Fruit fly (Drosophila melanogaster): ENCODE measurements around the gene CG1172.

CG1172 gene

DNA sequence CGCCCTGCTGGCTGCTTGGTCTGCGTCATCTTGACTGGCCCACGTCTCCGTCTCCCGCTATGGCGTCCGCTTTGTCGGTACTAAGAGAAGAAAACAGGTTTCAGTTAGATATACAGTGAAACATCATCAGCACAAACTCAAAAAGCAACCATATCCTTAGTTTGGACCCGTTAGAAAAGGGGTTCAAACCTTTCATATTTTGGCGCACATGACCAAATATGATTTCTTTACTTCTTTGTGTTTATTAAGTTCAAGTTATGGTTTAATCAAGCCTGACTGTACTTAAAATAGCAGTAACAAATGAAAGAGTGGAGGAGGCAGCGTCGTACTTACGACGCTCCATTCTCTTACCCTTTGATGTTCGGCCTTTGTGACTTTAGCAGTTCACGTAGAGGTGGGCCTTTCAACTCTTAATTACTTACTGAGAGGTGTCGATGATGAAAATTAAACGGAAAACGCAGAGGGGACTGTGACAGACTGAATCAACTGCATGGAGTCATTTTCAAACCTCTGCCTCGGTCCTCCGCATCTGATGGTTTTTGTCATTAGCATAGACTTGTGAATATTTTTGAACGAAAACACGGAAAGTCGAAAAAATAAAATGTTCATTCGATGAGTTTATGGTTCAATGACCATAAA lies 31.9 kb upstream of the CG1172 start:
- TF ChIP-seq CG33017 (tag; optimal IDR thresholded peaks at IDR 0.05) (peak; percentile 11), CG11617 (GFP tag; optimal IDR thresholded peaks at IDR 0.05) (no peak), CG14711 (tag; optimal IDR thresholded peaks at IDR 0.05) (peak; percentile 18)

DNA sequence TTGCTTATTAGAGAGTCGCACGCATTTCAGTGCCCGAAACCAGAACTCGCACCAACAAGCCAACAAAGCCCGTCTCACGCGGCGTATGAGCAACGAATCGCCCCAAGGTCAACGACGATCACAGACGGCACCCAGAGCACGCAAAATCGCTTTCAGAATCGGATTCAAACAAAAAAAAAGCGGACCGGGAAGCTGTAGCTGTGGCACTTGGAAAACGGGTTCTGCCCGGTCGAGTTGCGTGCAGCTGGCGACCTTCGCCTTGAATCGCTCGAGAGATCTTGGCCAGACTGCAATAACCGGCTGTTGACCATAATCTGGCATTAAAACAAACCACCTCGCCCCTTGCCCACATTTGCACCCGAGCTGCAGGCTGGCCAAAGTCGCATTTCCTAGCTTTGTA lies 30.3 kb upstream of the CG1172 start:
- TF ChIP-seq kay (GFP tag; ENCODE audit: borderline replicate concordance) (no peak), CG7045 (GFP tag; optimal IDR thresholded peaks at IDR 0.05) (no peak), Crg-1 (GFP tag; optimal IDR thresholded peaks at IDR 0.05) (no peak), CG11617 (GFP tag; optimal IDR thresholded peaks at IDR 0.05) (no peak), CG33017 (tag; optimal IDR thresholded peaks at IDR 0.05) (no peak)

DNA sequence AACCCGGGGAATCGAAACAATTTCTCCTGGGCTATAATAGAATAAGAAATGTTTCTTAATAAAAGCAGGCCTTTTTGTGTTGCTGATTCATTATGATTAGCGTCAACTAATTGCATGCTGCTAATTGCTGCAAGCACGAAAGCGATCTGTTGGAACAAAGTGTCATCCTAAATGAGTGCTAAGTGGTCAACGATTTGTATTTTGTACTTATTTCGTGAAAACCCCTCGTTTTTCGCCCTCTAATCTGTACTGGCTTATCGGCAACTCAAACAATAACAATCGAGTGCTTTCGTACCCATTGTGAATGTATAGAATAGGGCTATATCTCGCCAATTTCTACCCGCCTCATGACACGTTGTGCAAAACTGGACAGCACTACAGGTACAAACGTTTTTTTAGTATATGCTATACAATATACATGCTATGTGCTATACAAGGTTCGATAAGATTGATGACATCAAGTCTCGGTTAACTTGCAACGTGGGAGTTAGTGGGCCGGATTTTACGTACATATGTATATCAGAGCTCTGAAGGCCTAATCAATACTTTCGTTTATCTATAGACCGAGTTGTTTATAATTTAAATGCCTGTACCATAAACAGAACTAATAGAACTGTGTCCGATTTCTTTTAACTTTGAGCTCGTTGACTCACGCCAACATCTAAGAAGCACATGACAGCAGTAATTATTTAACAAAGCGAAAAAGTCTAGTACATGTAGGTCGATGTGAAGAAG lies 29.0 kb upstream of the CG1172 start:
- TF ChIP-seq Clk (GFP tag; optimal IDR thresholded peaks at IDR 0.05) (no peak), cic (GFP tag; optimal IDR thresholded peaks at IDR 0.05) (peak; percentile 79), CG12768 (GFP tag; optimal IDR thresholded peaks at IDR 0.05) (no peak), Hr96 (GFP tag; optimal IDR thresholded peaks at IDR 0.05) (no peak), CG14711 (tag; optimal IDR thresholded peaks at IDR 0.05) (no peak), kay (GFP tag; ENCODE audit: borderline replicate concordance) (peak; percentile 96), CG7101 (tag; optimal IDR thresholded peaks at IDR 0.05) (peak; percentile 3), CG33017 (tag; optimal IDR thresholded peaks at IDR 0.05) (peak; percentile 6), tj (GFP tag; optimal IDR thresholded peaks at IDR 0.05) (no peak), Mnt (GFP tag; optimal IDR thresholded peaks at IDR 0.05) (peak; percentile 60), bab1 (GFP tag; optimal IDR thresholded peaks at IDR 0.05) (no peak)

DNA sequence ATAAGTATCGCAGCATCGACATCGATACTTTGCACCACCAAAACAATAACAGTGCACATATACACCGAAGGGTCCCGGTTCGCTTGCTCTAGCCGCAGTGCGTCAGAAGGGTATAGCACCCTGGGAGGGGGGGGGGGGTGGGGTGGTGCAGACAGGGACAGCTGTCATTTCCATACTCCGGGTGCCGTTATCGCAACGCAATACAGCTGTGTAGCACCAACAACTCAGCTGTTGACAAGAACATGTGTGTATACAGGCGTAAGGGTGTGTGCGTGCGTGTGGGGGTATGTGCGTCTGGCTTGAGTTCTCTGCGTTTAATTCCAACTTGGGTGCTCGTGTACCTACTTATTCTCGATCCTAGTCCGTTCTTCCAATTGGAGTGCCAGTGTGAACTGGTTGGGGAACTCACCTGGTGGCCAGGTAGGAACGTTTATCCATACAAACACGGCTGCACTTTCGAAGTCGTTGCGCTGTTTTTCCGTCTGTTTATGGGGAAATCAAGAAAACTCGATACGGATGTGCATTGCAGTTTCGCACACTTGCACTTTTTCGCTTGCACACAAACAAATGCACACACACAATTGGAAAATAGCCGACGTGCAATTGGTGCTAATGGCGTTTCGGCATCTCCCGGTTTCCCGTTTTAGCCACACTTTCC lies 26.1 kb upstream of the CG1172 start:
- peak; percentile 59 for TF ChIP-seq pad (GFP tag; optimal IDR thresholded peaks at IDR 0.05)
- peak; percentile 21 for TF ChIP-seq CG7045 (GFP tag; optimal IDR thresholded peaks at IDR 0.05)
- TF ChIP-seq ovo (GFP tag; optimal IDR thresholded peaks at IDR 0.05): peak; percentile 90
- TF ChIP-seq tj (GFP tag; optimal IDR thresholded peaks at IDR 0.05): peak; percentile 90
- no peak for TF ChIP-seq toe (GFP tag; optimal IDR thresholded peaks at IDR 0.05)
- TF ChIP-seq CG12768 (GFP tag; optimal IDR thresholded peaks at IDR 0.05): peak; percentile 48
- TF ChIP-seq Mnt (GFP tag; optimal IDR thresholded peaks at IDR 0.05): no peak
- TF ChIP-seq CG1620 (GFP tag; optimal IDR thresholded peaks at IDR 0.05): no peak
- no peak for TF ChIP-seq cnc (optimal IDR thresholded peaks at IDR 0.05)
- TF ChIP-seq CG33017 (tag; optimal IDR thresholded peaks at IDR 0.05): peak; percentile 48
- peak; percentile 39 for TF ChIP-seq CG11617 (GFP tag; optimal IDR thresholded peaks at IDR 0.05)
- peak; percentile 87 for TF ChIP-seq cic (GFP tag; optimal IDR thresholded peaks at IDR 0.05)
- no peak for TF ChIP-seq bab1 (GFP tag; optimal IDR thresholded peaks at IDR 0.05)

DNA sequence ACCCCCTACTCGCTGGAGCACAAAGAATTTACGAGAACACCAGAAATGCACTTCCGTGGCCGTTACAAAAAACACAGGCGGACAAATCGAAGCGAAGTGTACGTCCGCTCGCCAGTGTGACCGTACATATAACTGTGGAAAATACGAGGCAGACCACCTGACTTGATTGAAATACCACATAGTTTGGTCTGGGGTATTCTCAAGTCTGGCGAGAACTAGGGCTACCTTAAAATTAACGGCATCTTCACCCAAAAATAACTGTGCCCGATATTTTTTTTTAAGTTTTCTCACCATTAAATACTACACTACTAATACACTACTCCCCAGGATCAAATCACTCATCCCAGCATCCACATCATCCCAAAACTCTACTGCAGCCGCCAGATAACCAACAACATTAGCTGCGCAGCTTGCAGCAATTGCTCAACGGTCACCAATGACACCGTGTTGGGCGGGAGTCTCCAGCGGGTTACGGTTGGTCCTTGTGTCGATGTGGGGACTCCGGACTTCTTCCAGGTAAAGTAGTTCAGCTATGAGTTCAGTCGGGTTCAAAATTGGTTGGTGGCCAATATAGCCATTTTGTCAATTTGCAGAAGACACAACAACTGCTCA lies 25.4 kb upstream of the CG1172 start, which contains the start of gene Cerk:
Gene Cerk, minus strand, starts transcription at position 137 of the 612 bp plus-strand sequence.
- TF ChIP-seq bab1 (GFP tag; optimal IDR thresholded peaks at IDR 0.05): peak; percentile 63
- peak; percentile 46 for TF ChIP-seq toe (GFP tag; optimal IDR thresholded peaks at IDR 0.05)
- TF ChIP-seq CG7101 (tag; optimal IDR thresholded peaks at IDR 0.05): peak; percentile 53
- TF ChIP-seq Clk (GFP tag; optimal IDR thresholded peaks at IDR 0.05): peak; percentile 18
- TF ChIP-seq CG1620 (GFP tag; optimal IDR thresholded peaks at IDR 0.05): peak; percentile 39
- TF ChIP-seq Mnt (GFP tag; optimal IDR thresholded peaks at IDR 0.05): peak; percentile 47
- peak; percentile 42 for TF ChIP-seq Hr96 (GFP tag; optimal IDR thresholded peaks at IDR 0.05)
- TF ChIP-seq Crg-1 (GFP tag; optimal IDR thresholded peaks at IDR 0.05): peak; percentile 50
- no peak for TF ChIP-seq cnc (optimal IDR thresholded peaks at IDR 0.05)
- peak; percentile 86 for TF ChIP-seq ovo (GFP tag; optimal IDR thresholded peaks at IDR 0.05)
- no peak for TF ChIP-seq CG33017 (tag; optimal IDR thresholded peaks at IDR 0.05)

DNA sequence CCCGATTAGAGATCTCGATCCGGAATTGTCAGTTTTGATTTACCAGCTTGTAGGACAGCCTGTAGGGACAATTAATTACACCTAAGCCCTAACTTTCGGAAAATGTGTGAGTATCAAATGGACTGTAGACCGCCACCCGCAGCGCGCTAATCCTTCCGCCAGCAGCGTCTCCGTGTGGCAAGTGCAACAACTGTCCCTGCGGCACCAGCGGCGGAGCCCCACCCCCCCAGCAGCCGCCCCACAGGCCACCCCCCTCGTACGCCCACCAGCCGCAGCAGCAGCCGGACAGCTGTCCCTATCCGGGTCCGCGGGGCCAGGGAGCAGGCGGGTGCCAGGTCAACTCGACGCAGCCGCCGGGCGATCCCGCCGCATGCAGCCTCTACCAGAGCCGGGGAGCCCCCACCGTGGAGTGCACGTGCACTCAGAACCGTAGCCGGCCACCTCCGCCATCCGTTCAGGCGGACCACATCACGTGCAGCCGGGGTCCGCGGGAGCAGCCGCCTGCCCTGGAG lies 24.2 kb upstream of the CG1172 start, which contains the start of the genes CG31542 and CG34277:
Gene CG31542, plus strand, starts transcription at position 51 of the 512 bp plus-strand sequence.
Gene CG34277, plus strand, starts transcription at position 51 of the 512 bp plus-strand sequence.
- TF ChIP-seq toe (GFP tag; optimal IDR thresholded peaks at IDR 0.05) (no peak), CG11617 (GFP tag; optimal IDR thresholded peaks at IDR 0.05) (no peak), cnc (optimal IDR thresholded peaks at IDR 0.05) (no peak), Crg-1 (GFP tag; optimal IDR thresholded peaks at IDR 0.05) (no peak)
